Worm (Caenorhabditis elegans) whole organism, L2 larva: ENCODE data around the gene lect-2.

ENCODE experiments used
- R02D3.7 ChIP-seq: fragments of 150-350 bp; optimal IDR thresholded peaks from 2 replicates; lab custom pipeline; 2014; ENCODE audit warnings: missing biosample characterization, missing genetic modification characterization
- alr-1 ChIP-seq: fragments of 150-350 bp; optimal IDR thresholded peaks from 2 replicates; lab custom pipeline; 2014; ENCODE audit warnings: missing biosample characterization, missing genetic modification characterization
- ama-1 ChIP-seq: fragments of 150-350 bp; optimal IDR thresholded peaks from 2 replicates; lab custom pipeline; 2018; ENCODE audit warnings: inconsistent platforms
- elt-3 ChIP-seq: sonication (generic microtip); optimal IDR thresholded peaks from 2 replicates; lab custom pipeline; 2017; ENCODE audit warnings: missing biosample characterization, missing genetic modification characterization
- lin-13 ChIP-seq: fragments of 150-350 bp; optimal IDR thresholded peaks from 2 replicates; lab custom pipeline; 2014; ENCODE audit warnings: missing biosample characterization, missing genetic modification reagents, missing genetic modification characterization
- mab-5 ChIP-seq: fragments of 150-350 bp; optimal IDR thresholded peaks from 2 replicates; lab custom pipeline; 2014; ENCODE audit warnings: missing biosample characterization, missing genetic modification characterization
- mdl-1 ChIP-seq, 2 experiments: fragments of 150-350 bp in 1 of 2; sonication (generic microtip) in 1 of 2; optimal IDR thresholded peaks; 2 replicates each; lab custom pipeline; 2017; ENCODE audit warnings: missing biosample characterization in 2 of 2, missing genetic modification characterization in 2 of 2
- nhr-129 ChIP-seq: fragments of 150-350 bp; optimal IDR thresholded peaks from 2 replicates; lab custom pipeline; 2014; ENCODE audit warnings: missing biosample characterization, missing genetic modification characterization
- nhr-77 ChIP-seq: fragments of 150-350 bp; optimal IDR thresholded peaks from 2 replicates; lab custom pipeline; 2014; ENCODE audit warnings: missing biosample characterization, missing genetic modification characterization
- skn-1 ChIP-seq: sonication (generic microtip); optimal IDR thresholded peaks from 2 replicates; lab custom pipeline; 2017; ENCODE audit warnings: missing biosample characterization, missing genetic modification characterization
- ztf-1 ChIP-seq: fragments of 200-800 bp; sonication (Bioruptor generic); conservative IDR thresholded peaks from 2 replicates; pipeline ENCODE4 v1.3.6; 2022; ENCODE audit warnings: missing genetic modification characterization, missing compliant biosample characterization
- ztf-11 ChIP-seq: sonication (generic microtip); optimal IDR thresholded peaks from 2 replicates; lab custom pipeline; 2017; ENCODE audit warnings: missing biosample characterization, missing genetic modification characterization
- ztf-4 ChIP-seq: fragments of 150-350 bp; optimal IDR thresholded peaks from 2 replicates; lab custom pipeline; 2014; ENCODE audit warnings: missing biosample characterization, missing genetic modification characterization

ce11 chrII:5841053-5841547, 50.6 kb downstream of the lect-2 start, which contains the start of gene lec-5:
- no peak for TF ChIP-seq ama-1 (lab: Kevin White, UChicago)
- TF ChIP-seq mab-5 (tag; lab: Kevin White, UChicago), result peak; percentile 25
- peak; percentile 45 for TF ChIP-seq nhr-129 (tag; lab: Kevin White, UChicago)
- TF ChIP-seq R02D3.7, result no peak
- TF ChIP-seq elt-3 (tag; lab: Kevin White, UChicago), result no peak
- no peak for TF ChIP-seq lin-13 (GFP tag; lab: Kevin White, UChicago)
- no peak for TF ChIP-seq ztf-1
- TF ChIP-seq nhr-77 (tag; lab: Kevin White, UChicago), result no peak
- no peak for TF ChIP-seq mdl-1 (tag; optimal IDR thresholded peaks at IDR 0.05; lab: Kevin White, UChicago)
- TF ChIP-seq alr-1, result no peak
- TF ChIP-seq ztf-4 (tag; lab: Kevin White, UChicago), result no peak
- no peak for TF ChIP-seq skn-1 (tag; lab: Kevin White, UChicago)
- no peak for TF ChIP-seq ztf-11
